Fruit fly (Drosophila melanogaster) ovary, adult (tissue): ENCODE results near the gene Notum.

Experiments used
- CG17801 ChIP-seq: fragments of 200-800 bp; optimal IDR thresholded peaks from 2 replicates; lab custom pipeline; 2019; ENCODE audit warnings: missing biosample characterization, mild to moderate bottlenecking, missing genetic modification characterization, moderate library complexity; ENCODE audit not compliant: partially characterized antibody

The Notum gene

DNA sequence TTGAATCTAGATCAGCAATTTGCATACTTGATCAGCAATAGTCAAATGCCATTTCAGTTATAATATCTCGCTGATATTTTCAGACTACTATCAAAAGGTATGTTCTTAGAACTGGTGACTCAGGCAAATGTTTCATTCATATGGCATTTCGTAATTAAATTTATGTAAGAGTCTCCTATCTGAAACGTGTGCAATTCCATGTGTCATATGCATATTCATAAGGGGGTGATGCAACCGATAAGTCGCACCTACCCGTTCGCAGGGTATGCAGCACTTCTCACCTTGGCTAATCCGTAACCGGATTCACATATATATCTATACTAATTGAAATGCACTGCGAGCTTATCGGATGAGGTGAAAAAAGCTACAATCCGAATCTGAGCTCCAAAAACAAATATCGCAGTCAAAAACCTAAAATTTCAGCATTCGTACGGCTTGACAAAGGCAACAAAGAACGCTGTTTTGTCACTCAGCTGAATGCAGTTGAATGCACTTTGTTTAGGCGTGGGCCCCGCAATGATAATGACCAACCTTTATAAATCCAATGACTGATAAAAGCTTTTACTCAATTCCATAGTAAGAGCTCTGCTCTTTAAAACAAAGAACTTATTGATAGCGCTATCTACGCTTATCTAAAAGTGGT, 14.5 kb downstream of the Notum start:
- TF ChIP-seq CG17801 (GFP tag; lab: Kevin White, UChicago): peak; percentile 18

DNA sequence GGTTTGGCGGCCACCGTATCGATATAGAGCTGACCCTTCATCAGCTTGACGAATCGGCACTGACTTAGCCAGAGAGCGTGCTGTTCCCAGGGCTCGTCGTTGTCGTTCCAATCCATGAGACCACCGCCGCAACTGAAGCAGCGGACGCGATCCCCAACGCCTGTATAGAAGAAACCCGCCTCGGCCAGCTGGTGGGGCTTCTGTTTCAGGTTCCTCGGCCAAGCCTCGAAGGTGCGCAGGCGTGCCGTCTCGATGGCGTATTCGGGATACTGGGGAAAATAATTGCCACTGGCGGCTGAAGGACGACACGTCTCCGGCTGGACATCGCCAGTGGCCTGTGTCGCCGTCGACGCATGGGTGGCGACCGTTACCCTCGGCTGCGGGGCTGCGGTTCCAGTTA, 15.8 kb downstream of the Notum start:
- no peak for TF ChIP-seq CG17801 (GFP tag; lab: Kevin White, UChicago)

DNA sequence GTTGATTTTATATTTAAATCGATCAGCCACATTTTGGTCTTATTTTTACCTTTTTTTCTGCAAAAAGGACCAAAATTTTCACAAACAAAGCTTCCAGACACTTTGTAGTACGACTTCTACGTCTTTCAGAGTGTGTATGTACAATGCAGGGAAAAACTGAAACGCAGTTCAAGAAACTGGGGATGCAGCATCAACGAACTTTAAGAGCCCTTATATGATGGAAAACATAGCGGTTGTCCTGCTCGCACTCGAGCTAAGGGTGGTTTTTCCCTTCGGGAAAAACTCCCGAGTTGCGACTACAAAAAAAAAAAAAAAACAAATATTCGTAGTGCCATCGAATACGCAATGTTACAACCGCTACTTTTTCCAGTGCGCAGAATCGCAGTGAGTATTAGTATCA, 17.1 kb downstream of the Notum start:
- no peak for TF ChIP-seq CG17801 (GFP tag; lab: Kevin White, UChicago)

DNA sequence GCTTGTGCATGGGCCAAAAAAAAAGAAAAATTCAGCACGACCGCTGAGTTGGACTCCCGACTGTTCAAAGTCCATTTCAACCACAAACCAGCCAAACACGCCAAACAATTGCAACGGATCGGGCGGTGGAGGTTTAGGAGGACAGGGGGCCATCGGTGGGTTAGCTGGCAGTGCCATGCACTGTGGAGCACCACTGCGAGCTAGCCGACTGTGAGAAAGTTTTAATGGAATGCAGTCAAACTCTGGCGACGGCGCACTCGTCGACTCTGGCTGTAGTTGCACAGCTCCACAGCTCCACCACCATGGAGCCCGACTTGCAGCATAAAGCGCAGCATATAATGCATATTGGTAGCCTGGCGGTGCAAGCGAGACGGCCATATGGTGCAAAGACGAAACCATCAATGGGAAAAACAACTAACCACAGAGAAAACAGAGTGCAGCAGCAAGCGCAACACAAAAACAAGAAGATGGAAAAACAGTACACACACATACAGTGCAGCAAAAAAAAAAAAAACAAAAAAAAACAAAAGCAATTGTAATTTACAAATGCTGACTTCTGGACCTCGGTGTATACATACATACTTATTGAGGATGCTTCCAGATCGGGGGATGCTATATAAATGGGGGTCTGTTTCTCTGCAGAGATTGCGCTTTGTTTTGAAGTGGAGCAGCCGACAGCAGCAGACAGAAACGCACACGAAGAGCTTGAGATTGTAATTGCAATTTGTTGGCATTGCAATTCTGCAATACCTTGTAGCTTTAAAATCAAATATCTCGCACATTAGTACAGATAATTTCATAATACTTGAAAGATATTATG, 18.2 kb downstream of the Notum start:
- TF ChIP-seq CG17801 (GFP tag; lab: Kevin White, UChicago): no peak

DNA sequence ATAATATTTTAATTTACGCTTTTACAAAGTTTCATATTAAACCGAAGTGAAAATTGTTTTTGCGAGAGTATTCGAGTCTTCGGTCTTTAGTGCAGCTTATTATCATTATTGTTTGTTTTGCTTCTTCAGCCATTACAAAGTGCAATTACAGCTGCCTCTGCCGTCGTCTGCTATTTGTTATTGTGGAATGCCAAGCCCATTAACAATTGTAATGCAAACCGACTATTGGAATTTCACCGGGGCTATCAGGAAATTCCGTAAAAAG, 18.7 kb downstream of the Notum start:
- no peak for TF ChIP-seq CG17801 (GFP tag; lab: Kevin White, UChicago)

DNA sequence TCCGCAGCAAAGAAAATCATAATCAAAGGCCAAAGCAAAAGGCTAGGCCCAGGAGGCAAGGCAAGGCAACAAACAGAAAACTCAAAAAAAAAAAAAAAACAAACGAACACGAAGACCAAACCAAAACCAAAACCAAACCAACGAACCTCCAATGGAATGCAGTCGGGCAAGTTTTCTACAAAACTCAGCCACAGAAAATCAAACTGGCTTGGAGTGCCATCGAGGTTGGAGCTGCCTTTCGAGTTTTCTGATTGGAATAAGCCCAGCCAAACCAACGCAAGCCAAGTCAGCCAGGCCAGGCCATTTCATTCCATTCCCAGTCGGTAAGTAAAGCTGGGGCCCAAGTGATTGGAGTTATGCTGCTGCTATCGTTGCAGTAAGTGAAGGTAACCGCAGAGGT, 19.4 kb downstream of the Notum start:
- no peak for TF ChIP-seq CG17801 (GFP tag; lab: Kevin White, UChicago)

DNA sequence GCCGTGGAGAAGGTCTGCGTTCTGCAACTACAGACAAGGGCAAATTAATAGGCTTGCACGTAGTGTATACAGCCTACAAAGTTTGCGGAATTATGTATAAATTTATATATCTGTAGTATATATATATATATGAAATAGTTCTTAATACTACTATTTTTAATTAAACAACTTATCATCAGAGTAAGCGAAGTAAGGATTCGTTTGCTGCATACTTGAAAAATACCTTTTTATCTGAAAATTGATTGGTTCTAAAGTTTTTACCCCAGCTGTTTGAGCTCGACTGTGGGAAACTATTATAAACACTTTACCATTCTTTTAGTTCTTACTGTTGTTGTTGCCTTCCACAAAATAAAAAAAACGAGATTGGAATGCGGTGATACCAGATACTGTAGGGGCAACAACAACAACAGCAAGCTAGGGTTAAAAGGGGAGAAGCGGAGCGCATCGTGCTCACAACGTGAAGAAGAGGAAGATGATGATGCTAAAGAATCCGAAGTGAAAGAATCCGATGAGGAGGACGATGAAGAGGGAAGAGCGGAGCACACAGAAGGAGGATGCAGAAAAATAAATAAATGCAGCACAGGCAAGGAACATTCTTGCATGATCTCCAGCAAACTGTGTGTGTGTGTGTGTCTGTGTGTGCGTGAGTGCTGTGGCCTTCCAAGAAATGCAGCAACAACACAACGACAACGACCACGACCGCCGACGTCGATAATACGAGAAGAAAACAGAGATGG, 19.9 kb downstream of the Notum start:
- TF ChIP-seq CG17801 (GFP tag; lab: Kevin White, UChicago): peak; percentile 20

DNA sequence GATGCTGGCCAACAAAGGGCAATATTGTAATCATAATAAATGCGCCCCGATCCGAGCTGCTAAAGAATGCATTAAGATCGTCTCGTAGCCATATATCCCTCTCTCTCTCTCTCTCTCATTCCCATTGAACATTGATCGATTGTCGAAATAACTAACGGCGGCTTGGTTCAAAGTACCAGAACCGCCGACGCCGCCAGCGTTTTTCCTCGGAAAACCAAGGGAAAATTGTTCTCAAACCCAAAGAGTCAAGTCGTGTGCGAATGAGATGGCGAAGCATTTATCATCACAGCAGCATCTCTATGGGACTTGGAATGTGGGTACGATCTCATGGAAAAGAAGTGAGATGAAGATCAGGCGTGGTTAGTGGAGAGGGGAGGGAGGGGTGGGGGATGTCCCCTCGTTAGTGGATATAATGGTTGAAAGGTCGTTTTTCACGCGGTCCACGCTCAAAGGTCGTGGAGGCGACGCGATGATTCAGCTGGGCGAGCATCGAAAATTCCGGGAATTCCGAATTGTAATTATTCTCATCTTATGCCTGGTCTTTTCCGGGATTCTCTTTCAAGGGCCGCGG, 20.6 kb downstream of the Notum start:
- TF ChIP-seq CG17801 (GFP tag; lab: Kevin White, UChicago): no peak

DNA sequence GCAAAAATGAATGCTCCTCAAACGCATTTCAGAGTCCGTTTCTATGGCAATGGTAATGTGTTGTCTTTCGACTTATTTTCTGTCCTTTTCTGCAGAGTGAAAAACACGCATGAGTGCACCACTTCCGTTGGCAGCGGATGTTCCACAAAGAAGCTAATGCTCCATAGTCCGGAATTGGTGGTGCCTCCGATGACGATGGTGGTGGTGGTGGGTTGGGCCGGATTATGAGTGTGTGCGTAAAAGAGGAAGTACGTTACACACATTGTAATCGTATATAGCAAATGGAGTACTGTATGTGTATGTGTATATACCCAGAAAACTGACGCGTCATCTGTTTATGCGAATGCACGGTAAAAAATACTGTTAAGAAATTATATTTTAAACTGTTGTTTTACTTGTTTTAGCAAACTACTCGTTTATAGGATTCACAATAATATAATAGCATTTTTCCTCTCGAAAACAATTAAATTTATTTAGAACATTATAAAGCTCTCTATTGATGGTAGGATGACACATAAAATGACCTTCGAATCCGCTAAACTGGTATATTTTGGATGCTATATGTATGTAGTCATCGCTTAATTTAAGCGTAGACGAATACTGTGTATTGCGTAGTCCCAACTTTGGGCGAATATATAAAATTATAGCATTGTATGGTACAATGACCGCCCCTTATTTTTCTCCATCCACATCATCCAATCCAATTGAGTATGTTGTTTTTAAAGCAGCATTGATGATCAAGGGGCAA, 22.0 kb downstream of the Notum start:
- no peak for TF ChIP-seq CG17801 (GFP tag; lab: Kevin White, UChicago)

DNA sequence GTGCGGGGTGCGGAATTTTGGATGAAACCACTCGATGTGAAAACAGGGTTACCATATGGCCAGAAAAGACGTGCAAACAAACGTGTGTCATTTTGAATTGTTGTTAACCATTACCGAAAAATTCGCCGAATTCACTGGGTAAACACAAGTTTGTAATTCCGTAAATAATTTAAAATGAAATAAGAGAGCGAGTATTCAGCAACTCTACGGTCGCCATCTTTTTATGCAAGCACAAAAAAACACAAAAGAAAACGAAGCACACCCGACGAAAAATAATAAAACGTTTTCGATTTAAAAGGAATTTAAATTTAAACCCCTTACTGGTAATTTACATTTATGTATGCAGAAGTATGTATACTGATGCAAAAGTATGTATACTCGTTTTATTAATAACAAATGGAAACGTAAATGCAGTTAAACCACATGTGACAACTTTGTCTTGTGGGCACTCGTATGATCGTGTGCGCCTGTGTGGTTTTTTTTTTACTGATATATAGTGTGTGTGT, 22.6 kb downstream of the Notum start:
- peak; percentile 97 for TF ChIP-seq CG17801 (GFP tag; lab: Kevin White, UChicago)

DNA sequence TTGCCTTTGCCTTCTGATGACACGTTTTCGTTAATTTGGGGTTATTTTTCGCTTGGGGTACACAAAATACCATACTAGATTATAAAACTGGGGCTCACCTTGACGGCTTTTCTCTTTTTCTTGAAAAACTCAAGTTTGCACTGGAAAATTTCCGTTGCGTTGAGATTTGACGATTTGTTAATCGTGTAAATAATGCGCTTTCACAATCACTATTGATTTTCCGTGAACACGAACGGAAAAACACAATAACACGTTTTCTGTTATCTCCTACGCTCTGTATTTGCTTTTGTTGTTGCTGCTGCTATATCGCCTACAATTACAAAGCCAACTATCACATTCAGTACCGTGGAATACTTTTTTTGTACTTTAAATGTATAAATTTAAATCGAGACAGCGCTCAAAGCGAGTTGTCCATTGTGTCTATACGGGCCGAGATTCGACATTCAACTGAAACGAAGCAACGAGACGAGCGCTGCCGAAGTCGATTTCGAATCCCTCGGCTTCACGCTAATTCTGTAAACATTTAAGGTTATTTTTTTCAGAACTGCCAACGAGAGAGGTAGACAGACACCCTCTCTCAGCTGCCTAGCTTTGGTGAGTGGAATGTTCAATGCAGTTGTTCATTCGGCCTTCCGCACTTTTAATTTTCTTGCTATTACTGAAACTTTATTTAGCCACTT, 23.2 kb downstream of the Notum start:
- TF ChIP-seq CG17801 (GFP tag; lab: Kevin White, UChicago): peak; percentile 61

DNA sequence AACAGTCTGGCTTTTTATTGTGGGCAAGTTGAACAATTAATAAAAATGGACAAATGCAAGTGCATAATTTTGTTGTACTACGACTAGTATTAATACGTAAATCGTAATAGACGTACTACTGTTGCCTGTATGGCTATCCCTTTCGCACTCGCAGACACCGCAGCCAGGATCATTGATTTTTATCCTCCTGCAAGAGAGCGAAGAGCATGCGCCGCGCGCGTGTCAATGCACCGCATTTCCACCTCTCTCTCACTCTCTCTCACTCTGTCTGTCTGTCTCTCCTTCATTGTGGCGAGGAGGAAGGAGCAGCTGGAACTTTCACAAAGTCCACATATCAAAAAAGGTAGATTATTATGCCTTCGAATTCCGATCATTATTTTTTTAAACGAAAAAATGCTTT, 23.8 kb downstream of the Notum start:
- no peak for TF ChIP-seq CG17801 (GFP tag; lab: Kevin White, UChicago)

DNA sequence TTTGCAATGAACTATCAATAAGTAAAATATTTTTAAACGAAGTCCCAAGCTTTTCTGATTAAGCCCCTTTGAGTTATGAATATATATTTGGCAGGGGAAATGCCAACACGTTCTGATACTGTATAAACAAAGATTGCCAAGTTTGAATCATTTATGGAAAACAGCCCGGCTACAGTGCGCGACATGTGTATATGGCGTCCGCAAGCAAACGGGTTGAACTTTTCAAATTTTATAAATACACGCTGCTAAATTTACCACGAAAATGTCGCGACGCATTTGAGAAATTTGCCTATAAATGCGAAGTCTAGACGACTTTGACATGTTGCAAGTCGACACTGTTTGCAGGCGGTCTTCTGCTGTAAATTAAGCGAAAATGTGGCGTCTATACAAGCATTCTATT, 24.8 kb downstream of the Notum start:
- no peak for TF ChIP-seq CG17801 (GFP tag; lab: Kevin White, UChicago)
